Worm (Caenorhabditis elegans): ENCODE results near the gene C05C9.1.
A peak's percentile ranks its signal among the peaks of the same experiment; 100 is the strongest.

C05C9.1 gene

DNA sequence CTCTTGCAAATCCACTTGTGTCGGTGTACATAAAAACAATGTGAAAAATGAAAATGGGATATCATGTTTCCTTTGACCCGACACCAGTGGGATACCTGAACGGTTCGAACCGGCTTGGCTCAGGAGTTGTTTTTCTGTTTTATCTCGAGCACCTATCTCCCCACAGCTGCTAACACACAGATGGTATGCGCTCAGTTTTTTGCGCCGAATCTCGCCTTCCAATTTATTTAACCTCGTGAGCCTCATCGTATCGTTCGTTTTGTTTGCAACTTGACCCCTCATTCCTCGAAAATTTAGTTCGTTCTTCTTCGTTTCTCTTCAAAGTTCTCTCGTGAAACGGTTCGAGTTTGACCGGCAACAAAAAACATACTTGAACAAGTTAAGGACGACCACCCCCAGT, at the start of gene C05C9.1:
Gene C05C9.1 (plus strand): TSS at position 301 of the 400 bp plus-strand sequence.
- TF ChIP-seq lim-7 (GFP tag; IDR thresholded peaks at IDR 0.05) (no peak), hmg-1.1 (GFP tag; IDR thresholded peaks at IDR 0.05) (no peak), ceh-20 (GFP tag; IDR thresholded peaks at IDR 0.05) (no peak), dmd-6 (GFP tag; IDR thresholded peaks at IDR 0.05) (no peak), rbr-2 (tag; optimal IDR thresholded peaks at IDR 0.05) (no peak), nhr-10 (tag; optimal IDR thresholded peaks at IDR 0.05) (no peak), madf-5 (GFP tag; IDR thresholded peaks at IDR 0.05) (no peak)

DNA sequence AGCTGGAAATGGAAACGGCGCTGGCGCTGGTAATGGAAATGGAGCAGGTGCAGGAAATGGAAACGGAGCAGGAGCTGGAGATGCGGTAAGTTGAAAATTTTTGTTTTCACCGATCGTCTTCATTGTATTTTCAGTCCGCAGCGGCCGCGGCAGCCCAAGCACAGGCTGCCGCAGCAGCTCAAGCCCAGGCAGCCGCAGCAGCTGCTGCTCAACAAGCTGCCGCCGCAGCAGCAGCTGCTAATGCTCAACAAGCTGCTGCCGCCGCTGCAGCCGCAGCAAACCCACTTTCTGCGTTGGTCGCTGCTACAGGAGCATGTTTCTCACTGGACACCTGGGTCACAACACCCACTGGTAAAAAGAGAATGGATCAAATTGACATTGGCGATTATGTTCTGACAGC, 46.2 kb upstream of the C05C9.1 start:
- TF ChIP-seq nhr-237 (tag; optimal IDR thresholded peaks at IDR 0.05) (no peak), set-16 (GFP tag; IDR thresholded peaks at IDR 0.05) (peak; percentile 96), aha-1 (tag) (no peak), nhr-6 (tag; optimal IDR thresholded peaks at IDR 0.05) (no peak), daf-8 (GFP tag; IDR thresholded peaks at IDR 0.05) (no peak), ctbp-1 (GFP tag; IDR thresholded peaks at IDR 0.05) (no peak), daf-12 (tag; optimal IDR thresholded peaks at IDR 0.05) (no peak)

DNA sequence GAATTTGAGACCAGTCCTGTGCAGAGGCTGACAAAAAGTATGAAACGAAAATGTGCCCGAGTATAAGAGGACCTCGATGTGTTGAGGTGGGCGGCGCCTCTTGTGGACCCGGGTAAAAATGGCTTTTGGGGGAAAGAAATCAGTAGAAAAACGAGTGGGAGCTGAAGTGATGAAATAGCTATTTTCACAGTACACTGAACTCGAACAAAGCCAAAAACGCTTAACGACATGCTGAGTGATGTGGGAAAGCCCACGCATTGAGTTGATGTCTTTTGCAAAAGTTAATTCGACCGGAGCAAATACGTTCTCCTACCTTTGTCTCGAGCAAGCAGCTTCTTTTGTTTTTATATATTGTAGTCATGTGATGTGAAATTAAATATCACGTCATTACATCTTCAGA, 43.9 kb upstream of the C05C9.1 start, which contains the start of gene nlp-66:
Gene nlp-66 (minus strand): TSS at position 101 of the 400 bp plus-strand sequence.
- TF ChIP-seq R02D3.7 (tag; optimal IDR thresholded peaks at IDR 0.05) (no peak), T20F7.1 (GFP tag; optimal IDR thresholded peaks at IDR 0.05) (no peak), madf-9 (GFP tag; conservative IDR thresholded peaks at IDR 0.05) (no peak)

DNA sequence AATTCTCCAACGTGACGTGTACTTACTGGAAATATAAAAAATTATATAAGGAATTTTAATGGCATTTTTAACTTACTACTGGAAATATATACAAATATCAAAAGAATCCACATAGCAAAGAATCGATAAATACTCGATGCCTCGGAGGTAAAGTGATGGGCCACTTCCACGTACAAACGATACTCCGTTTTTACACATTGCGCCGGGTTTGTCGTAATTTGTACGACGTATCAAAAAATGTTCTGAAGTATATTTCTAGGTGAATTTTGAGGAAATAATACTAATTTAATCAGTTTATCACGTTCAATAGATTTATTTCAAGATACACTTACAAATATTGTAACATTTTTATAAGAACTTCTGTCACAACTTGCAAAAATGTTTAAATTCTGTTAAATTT, 39.8 kb upstream of the C05C9.1 start, which contains the start of gene R08B4.3:
Gene R08B4.3 (minus strand): TSS at position 198 of the 400 bp plus-strand sequence.
- TF ChIP-seq ceh-44 (GFP tag; IDR thresholded peaks at IDR 0.05), result no peak
- peak; percentile 74 for TF ChIP-seq T20F7.1 (GFP tag; optimal IDR thresholded peaks at IDR 0.05)

DNA sequence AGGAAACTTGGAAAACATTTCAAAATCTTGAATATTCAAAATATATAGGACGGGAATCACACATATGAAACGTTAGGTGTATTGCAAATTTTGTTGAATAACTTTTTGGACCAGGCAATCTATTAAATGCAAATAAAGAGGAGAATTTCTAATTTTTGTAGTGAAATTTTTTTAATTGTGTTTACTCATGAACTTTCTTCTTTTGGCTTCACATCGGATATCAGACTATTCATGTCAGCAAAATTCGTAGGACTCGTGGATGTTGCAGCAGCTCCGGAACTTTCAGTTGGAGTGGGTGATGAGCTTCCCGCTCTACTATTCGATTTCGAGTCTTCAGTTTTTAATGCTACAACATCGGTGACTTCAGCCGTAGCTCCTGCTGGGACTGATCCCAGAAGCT, 38.2 kb upstream of the C05C9.1 start:
- TF ChIP-seq zag-1 (tag; optimal IDR thresholded peaks at IDR 0.05) (no peak), unc-130 (GFP tag; optimal IDR thresholded peaks at IDR 0.05) (no peak), nhr-28 (tag; optimal IDR thresholded peaks at IDR 0.05) (no peak), hif-1 (tag; optimal IDR thresholded peaks at IDR 0.05) (no peak), mep-1 (tag; optimal IDR thresholded peaks at IDR 0.05) (no peak), spr-3 (GFP tag; optimal IDR thresholded peaks at IDR 0.05) (no peak), ama-1 (optimal IDR thresholded peaks at IDR 0.05) (no peak), unc-62 (GFP tag; optimal IDR thresholded peaks at IDR 0.05 in 1 of 2) (peak in 1 of 2 experiments; percentile 66), unc-62 (tag; optimal IDR thresholded peaks at IDR 0.05) (no peak), ztf-7 (tag; optimal IDR thresholded peaks at IDR 0.05) (no peak), sdz-12 (GFP tag; optimal IDR thresholded peaks at IDR 0.05) (no peak), aha-1 (tag) (peak; percentile 58), skn-1 (tag; optimal IDR thresholded peaks at IDR 0.05) (no peak)

DNA sequence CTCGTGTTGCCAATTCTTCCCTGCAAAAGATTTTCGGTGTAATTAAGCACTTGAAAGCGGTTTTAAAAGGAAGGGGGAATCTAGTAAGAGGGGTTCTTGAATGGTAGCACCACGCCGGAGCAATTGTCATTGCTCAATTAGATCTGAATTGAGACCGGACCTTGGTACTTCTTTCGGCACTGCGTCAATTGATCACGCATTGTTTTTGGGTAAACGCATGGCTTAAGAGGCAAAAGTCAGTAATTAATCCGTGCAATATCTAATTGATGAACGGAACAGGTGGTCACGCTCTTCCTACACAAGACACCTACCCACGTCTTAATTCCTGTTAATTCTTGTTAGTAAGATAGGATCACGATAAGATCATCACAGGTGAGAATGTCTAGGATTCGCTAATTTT, 36.6 kb upstream of the C05C9.1 start:
- TF ChIP-seq F10B5.3 (tag; optimal IDR thresholded peaks at IDR 0.05), result no peak
- TF ChIP-seq php-3 (GFP tag; IDR thresholded peaks at IDR 0.05), result no peak
- no peak for TF ChIP-seq Y105C5A.15 (GFP tag; IDR thresholded peaks at IDR 0.05)
- no peak for TF ChIP-seq nhr-10 (tag; optimal IDR thresholded peaks at IDR 0.05)
- no peak for TF ChIP-seq pqm-1 (tag; optimal IDR thresholded peaks at IDR 0.05)
- no peak for TF ChIP-seq T26A8.4 (GFP tag; IDR thresholded peaks at IDR 0.05)
- TF ChIP-seq hlh-11 (tag; optimal IDR thresholded peaks at IDR 0.05), result no peak
- TF ChIP-seq nhr-42 (GFP tag; IDR thresholded peaks at IDR 0.05), result no peak
